Fruit fly (Drosophila melanogaster): ENCODE measurements around the gene CG2129.

DNA sequence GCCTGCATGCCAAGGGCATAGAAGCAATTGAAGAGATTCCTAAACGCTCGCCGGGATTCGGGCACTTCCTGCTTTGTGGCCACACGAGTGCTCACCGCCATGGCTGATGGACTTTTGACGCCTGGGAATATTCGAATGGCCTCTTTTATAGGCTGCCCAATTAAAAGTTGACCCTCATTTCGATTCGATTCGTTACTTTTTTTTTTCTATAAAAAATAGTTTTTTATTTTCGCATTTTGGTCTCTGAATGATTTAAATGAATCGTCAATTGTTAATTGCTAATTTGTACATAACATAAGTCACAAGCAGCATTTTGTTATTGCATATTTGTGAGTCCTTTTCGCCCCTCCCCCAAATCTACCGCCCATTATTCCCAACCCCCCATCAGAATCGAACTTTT is 20.0 kb downstream of the CG2129 start, which contains the start of gene Or7a:
- TF ChIP-seq psq (optimal IDR thresholded peaks at IDR 0.05) (no peak), ttk (optimal IDR thresholded peaks at IDR 0.05) (no peak), Myc (optimal IDR thresholded peaks at IDR 0.05) (no peak), h (optimal IDR thresholded peaks at IDR 0.05) (no peak), insv (optimal IDR thresholded peaks at IDR 0.05) (no peak)
